Worm (Caenorhabditis elegans): ENCODE results near the gene clec-266.
A peak's percentile ranks its signal among the peaks of the same experiment; 100 is the strongest.

clec-266 gene

DNA sequence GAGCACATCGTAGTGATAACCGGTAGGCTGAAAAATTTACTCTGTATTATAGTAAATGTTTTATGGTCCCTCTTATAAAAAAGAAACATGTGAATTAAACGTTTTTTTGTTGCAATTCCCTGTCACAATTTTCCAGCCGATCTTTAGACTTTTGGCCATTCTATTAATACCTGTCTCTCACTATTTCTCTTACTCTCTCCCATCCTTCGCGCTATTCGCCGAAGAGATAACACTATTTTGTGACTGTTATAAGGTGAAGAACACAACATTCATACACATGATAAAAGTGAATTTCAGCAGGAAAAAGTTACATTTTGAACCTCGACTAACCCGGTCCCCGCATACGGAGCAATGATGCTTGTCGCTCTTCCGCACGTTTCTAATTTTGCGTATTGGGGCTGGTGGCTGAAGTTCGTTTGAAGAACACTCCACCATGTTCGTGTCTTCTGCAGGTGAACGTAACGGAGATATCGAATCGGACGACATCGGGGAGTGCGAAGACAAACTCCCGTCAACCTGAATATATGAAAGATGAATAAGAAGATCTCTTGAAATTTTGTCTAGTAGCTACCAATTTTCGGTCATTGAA lies 16.4 kb upstream of the clec-266 start:
- TF ChIP-seq nhr-19 (GFP tag; conservative IDR thresholded peaks at IDR 0.05) (peak; percentile 34; the same call in 1 of the 2 replicates), egl-13 (tag; optimal IDR thresholded peaks at IDR 0.05) (no peak), lin-14 (GFP tag; optimal IDR thresholded peaks at IDR 0.05) (peak; percentile 56), nhr-90 (tag; optimal IDR thresholded peaks at IDR 0.05; ENCODE audit: poor library complexity) (peak; percentile 31), nhr-71 (tag; optimal IDR thresholded peaks at IDR 0.05) (peak; percentile 50), ceh-88 (GFP tag; IDR thresholded peaks at IDR 0.05) (no peak), dpl-1 (GFP tag; optimal IDR thresholded peaks at IDR 0.05) (no peak), elt-2 (tag; optimal IDR thresholded peaks at IDR 0.05) (peak; percentile 50), lin-15B (tag; optimal IDR thresholded peaks at IDR 0.05) (no peak), lsy-2 (tag; optimal IDR thresholded peaks at IDR 0.05) (peak in 1 of 2 experiments; percentile 4), blmp-1 (tag; optimal IDR thresholded peaks at IDR 0.05) (peak; percentile 73), nhr-20 (tag; optimal IDR thresholded peaks at IDR 0.05) (peak; percentile 71), tbx-2 (tag; optimal IDR thresholded peaks at IDR 0.05) (peak; percentile 17), lin-35 (GFP tag; optimal IDR thresholded peaks at IDR 0.05) (peak in 1 of 2 experiments; percentile 52), elt-3 (tag; optimal IDR thresholded peaks at IDR 0.05) (peak in 2 of 6 experiments; percentile 35 to 80), snu-23 (GFP tag; optimal IDR thresholded peaks at IDR 0.05) (peak; percentile 50), nhr-85 (tag) (peak; percentile 82)

DNA sequence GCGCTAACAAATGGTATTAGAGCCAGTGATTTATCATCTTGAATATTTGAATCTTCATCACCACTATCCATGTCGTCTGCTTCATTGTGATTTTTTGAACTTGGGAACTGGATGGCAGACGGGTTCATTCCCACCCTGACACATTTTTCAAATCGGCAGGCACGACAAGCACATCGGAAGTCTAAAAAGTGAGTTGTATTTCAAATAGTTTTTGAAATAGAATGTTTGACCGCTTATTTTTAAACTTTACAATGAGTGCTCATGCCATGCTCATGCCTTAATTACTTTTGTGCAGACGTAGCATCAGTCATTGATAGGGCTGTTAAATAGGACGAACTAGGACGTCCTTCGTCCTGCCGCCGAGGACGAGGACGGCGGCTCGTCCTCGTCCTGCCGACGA lies 15.2 kb upstream of the clec-266 start:
- no peak for TF ChIP-seq mef-2 (tag; optimal IDR thresholded peaks at IDR 0.05)
- TF ChIP-seq grh-1 (GFP tag; IDR thresholded peaks at IDR 0.05), result no peak
- TF ChIP-seq ztf-11 (tag; optimal IDR thresholded peaks at IDR 0.05), result no peak
- TF ChIP-seq pag-3 (tag; optimal IDR thresholded peaks at IDR 0.05; ENCODE audit: borderline replicate concordance, insufficient read depth), result no peak

DNA sequence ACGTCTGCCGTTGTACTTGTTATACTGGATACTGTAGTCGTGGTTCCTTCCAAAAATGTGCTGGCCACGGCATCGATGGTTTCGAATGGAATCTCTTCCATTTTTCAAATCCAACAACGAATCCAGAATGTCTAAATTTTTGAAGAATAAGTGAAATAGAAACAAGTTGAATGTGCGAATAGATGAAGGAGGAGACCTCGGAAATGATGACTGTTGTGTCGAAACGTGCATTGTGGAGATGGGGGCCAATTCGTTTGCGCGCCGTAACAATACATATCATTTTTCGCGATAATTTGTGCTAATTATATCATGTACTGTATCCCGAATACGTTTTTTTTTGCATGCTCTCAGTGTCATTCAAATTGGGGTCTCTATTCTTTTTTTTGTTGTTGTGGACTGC lies 12.5 kb upstream of the clec-266 start, which contains the start of gene aexr-1:
Gene aexr-1, minus strand, starts transcription at position 101 of the 400 bp plus-strand sequence.
- no peak for TF ChIP-seq C04F5.9 (tag; optimal IDR thresholded peaks at IDR 0.05)
- TF ChIP-seq mef-2 (tag; optimal IDR thresholded peaks at IDR 0.05), result no peak
- TF ChIP-seq skn-1 (tag; optimal IDR thresholded peaks at IDR 0.05), result no peak
- no peak for TF ChIP-seq unc-62 (GFP tag; optimal IDR thresholded peaks at IDR 0.05)
- TF ChIP-seq Y116A8C.19 (tag; optimal IDR thresholded peaks at IDR 0.05; ENCODE audit: borderline replicate concordance), result no peak

DNA sequence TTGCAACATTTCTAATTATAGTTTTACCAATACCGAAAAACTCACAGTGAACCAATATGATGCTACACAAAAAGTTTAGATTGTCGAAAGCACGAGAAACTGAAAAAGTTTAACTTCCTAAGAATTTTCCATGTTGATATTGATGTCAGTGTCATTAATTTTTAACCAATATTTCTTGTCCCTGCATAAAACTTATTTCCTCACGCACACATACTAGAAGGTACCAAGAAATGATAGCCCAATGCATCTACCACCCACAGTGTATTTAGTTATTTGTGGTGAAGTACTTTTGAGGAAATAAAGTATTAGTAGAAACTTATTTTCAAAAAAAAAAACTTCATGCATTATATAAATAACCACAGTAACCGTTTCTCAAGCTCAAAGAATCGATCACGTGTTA lies 8.7 kb upstream of the clec-266 start, which contains the start of gene aexr-2:
Gene aexr-2, minus strand, starts transcription at position 101 of the 400 bp plus-strand sequence.
- TF ChIP-seq unc-86 (tag; optimal IDR thresholded peaks at IDR 0.05) (no peak), ceh-88 (GFP tag; IDR thresholded peaks at IDR 0.05) (no peak), C04F5.9 (tag; optimal IDR thresholded peaks at IDR 0.05) (no peak), swsn-7 (tag; optimal IDR thresholded peaks at IDR 0.05) (no peak), dsc-1 (tag; optimal IDR thresholded peaks at IDR 0.05) (no peak), nhr-71 (tag; optimal IDR thresholded peaks at IDR 0.05) (no peak), fos-1 (tag; optimal IDR thresholded peaks at IDR 0.05) (no peak)

DNA sequence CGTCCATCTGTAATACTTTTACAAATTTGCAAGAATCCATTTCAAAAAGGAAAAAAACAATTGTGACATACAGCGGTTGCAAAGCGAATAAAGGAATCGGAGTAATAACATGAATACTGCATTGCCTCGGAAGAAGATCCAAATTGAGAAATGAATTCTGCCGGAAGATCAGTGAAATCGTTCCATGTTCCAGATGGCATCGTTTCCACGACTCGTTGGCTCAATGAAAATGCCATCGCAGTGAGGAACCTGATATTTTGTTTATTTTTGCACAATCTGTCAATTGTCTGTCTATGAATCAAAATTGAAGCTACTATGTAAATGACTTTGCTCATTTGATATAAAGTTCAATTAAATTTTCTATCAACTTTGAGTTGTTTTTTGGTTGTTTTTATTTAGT lies 7.9 kb upstream of the clec-266 start:
- TF ChIP-seq irx-1 (tag; optimal IDR thresholded peaks at IDR 0.05), result no peak

DNA sequence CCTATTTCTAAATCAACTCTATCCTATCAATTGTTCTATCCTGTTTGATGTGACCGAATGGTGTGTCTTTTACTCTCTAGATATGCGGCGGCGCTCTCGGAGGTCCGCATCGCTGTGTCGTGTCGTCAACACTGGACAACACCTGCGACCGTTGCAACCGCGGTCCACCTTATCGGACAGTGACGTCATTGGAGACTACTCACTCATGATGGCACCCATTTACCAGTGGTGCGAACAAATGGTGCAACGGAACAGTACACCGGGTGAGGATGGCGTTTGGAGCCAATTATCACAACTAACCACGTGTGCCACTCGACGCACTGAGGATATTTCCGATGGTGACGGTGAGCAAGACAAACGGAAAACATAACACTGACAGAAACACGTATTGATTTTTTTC lies 2.6 kb upstream of the clec-266 start:
- TF ChIP-seq unc-86 (tag; optimal IDR thresholded peaks at IDR 0.05) (no peak), fos-1 (tag; optimal IDR thresholded peaks at IDR 0.05) (no peak), ceh-8 (GFP tag; optimal IDR thresholded peaks at IDR 0.05) (no peak), mab-9 (GFP tag; IDR thresholded peaks at IDR 0.05) (no peak), F16B12.6 (tag; optimal IDR thresholded peaks at IDR 0.05) (no peak), vab-15 (tag; optimal IDR thresholded peaks at IDR 0.05) (no peak), sptf-1 (tag; optimal IDR thresholded peaks at IDR 0.05) (no peak), nhr-19 (GFP tag; conservative IDR thresholded peaks at IDR 0.05) (no peak), dsc-1 (tag; optimal IDR thresholded peaks at IDR 0.05) (no peak), nhr-90 (tag; optimal IDR thresholded peaks at IDR 0.05; ENCODE audit: poor library complexity) (no peak), zip-4 (GFP tag; optimal IDR thresholded peaks at IDR 0.05) (no peak), tlp-1 (tag; optimal IDR thresholded peaks at IDR 0.05) (no peak), elt-2 (tag; optimal IDR thresholded peaks at IDR 0.05) (no peak), jun-1 (tag; optimal IDR thresholded peaks at IDR 0.05) (no peak), lin-14 (GFP tag; optimal IDR thresholded peaks at IDR 0.05) (no peak), ama-1 (optimal IDR thresholded peaks at IDR 0.05) (no peak)

All from whole organism, L1 larva.